Fruit fly (Drosophila melanogaster) whole organism, embryonic: Measurements from ENCODE around the gene Mvb12.

Experiments used
- Ada2b ChIP-seq: fragments of 200-800 bp; sonication (Bioruptor generic); IDR thresholded peaks from 2 replicates; pipeline ENCODE4 v1.3.6; 2022; ENCODE audit warnings: missing biosample characterization, missing genetic modification characterization
- CG1024 ChIP-seq: fragments of 200-800 bp; sonication (Bioruptor generic); IDR thresholded peaks from 2 replicates; pipeline ENCODE4 v1.3.6; 2022; ENCODE audit warnings: missing biosample characterization, missing genetic modification characterization
- CG10366 ChIP-seq: fragments of 200-800 bp; sonication (Bioruptor generic); IDR thresholded peaks from 2 replicates; pipeline ENCODE4 v1.3.6; 2022; ENCODE audit warnings: missing biosample characterization, missing genetic modification characterization
- CG10565 ChIP-seq: fragments of 200-800 bp; sonication (Bioruptor generic); optimal IDR thresholded peaks from 3 replicates; lab custom pipeline; 2016; ENCODE audit warnings: missing biosample characterization, mild to moderate bottlenecking, missing genetic modification characterization
- CG11504 ChIP-seq: fragments of 200-800 bp; sonication (Bioruptor generic); optimal IDR thresholded peaks from 3 replicates; lab custom pipeline; 2019; ENCODE audit warnings: missing biosample characterization, mild to moderate bottlenecking, missing genetic modification characterization, moderate library complexity
- CG13775 ChIP-seq: fragments of 200-800 bp; sonication (Bioruptor generic); optimal IDR thresholded peaks from 3 replicates; lab custom pipeline; 2017; ENCODE audit warnings: missing biosample characterization, mild to moderate bottlenecking, missing genetic modification characterization
- CG14050 ChIP-seq: fragments of 200-800 bp; sonication (Bioruptor generic); IDR thresholded peaks from 3 replicates; pipeline ENCODE4 v1.3.6; 2022; ENCODE audit warnings: missing biosample characterization, missing genetic modification characterization
- CG14965 ChIP-seq: fragments of 200-800 bp; sonication (Bioruptor generic); optimal IDR thresholded peaks from 2 replicates; lab custom pipeline; 2016; ENCODE audit warnings: missing biosample characterization, missing genetic modification characterization, borderline replicate concordance
- CG16815 ChIP-seq: fragments of 200-800 bp; sonication (Bioruptor generic); optimal IDR thresholded peaks from 3 replicates; lab custom pipeline; 2017; ENCODE audit warnings: missing biosample characterization, mild to moderate bottlenecking, missing genetic modification characterization
- CG17829 ChIP-seq: fragments of 200-800 bp; optimal IDR thresholded peaks from 2 replicates; lab custom pipeline; 2019; ENCODE audit warnings: missing biosample characterization, mild to moderate bottlenecking, missing genetic modification characterization, moderate library complexity
- CG17912 ChIP-seq: fragments of 200-800 bp; sonication (Bioruptor generic); optimal IDR thresholded peaks from 2 replicates; lab custom pipeline; 2018; ENCODE audit warnings: missing biosample characterization, mild to moderate bottlenecking, missing genetic modification characterization
- CG18619 ChIP-seq: fragments of 200-800 bp; sonication (Bioruptor generic); optimal IDR thresholded peaks from 3 replicates; lab custom pipeline; 2017; ENCODE audit warnings: missing biosample characterization, mild to moderate bottlenecking, missing genetic modification characterization
- CG34422 ChIP-seq: fragments of 200-800 bp; sonication (Bioruptor generic); IDR thresholded peaks from 3 replicates; pipeline ENCODE4 v1.3.6; 2022; ENCODE audit warnings: missing biosample characterization, missing genetic modification characterization
- CG42726 ChIP-seq: fragments of 200-800 bp; sonication (Bioruptor generic); IDR thresholded peaks from 2 replicates; pipeline ENCODE4 v1.3.6; 2022; ENCODE audit warnings: missing biosample characterization, missing genetic modification characterization; ENCODE audit not compliant: partially characterized antibody
- CG6272 ChIP-seq: fragments of 200-800 bp; sonication (Bioruptor generic); IDR thresholded peaks from 2 replicates; pipeline ENCODE4 v1.3.6; 2022; ENCODE audit warnings: missing biosample characterization, missing genetic modification characterization
- CG7271 ChIP-seq: fragments of 200-800 bp; sonication (Bioruptor generic); optimal IDR thresholded peaks from 2 replicates; lab custom pipeline; 2018; ENCODE audit warnings: missing biosample characterization, mild to moderate bottlenecking, missing genetic modification characterization, moderate library complexity
- CG8281 ChIP-seq: fragments of 200-800 bp; sonication (Bioruptor generic); optimal IDR thresholded peaks from 2 replicates; lab custom pipeline; 2018; ENCODE audit warnings: missing biosample characterization, mild to moderate bottlenecking, missing genetic modification characterization, moderate library complexity
- CG9817 ChIP-seq: fragments of 200-800 bp; sonication (Bioruptor generic); optimal IDR thresholded peaks from 2 replicates; lab custom pipeline; 2018; ENCODE audit warnings: missing biosample characterization, mild to moderate bottlenecking, missing genetic modification characterization, moderate library complexity
- Camta ChIP-seq: fragments of 200-800 bp; sonication (Bioruptor generic); optimal IDR thresholded peaks from 2 replicates; lab custom pipeline; 2016; ENCODE audit warnings: missing biosample characterization, missing genetic modification characterization
- E2f1 ChIP-seq: fragments of 200-800 bp; sonication (Bioruptor generic); IDR thresholded peaks from 2 replicates; pipeline ENCODE4 v1.3.6; 2022; ENCODE audit warnings: missing biosample characterization, missing genetic modification characterization
- Fer1 ChIP-seq: fragments of 200-800 bp; sonication (Bioruptor generic); optimal IDR thresholded peaks from 2 replicates; lab custom pipeline; 2017; ENCODE audit warnings: missing biosample characterization, mild to moderate bottlenecking, missing genetic modification characterization
- Fer3 ChIP-seq: fragments of 200-800 bp; sonication (Bioruptor generic); optimal IDR thresholded peaks from 2 replicates; lab custom pipeline; 2018; ENCODE audit warnings: missing biosample characterization, mild to moderate bottlenecking, missing genetic modification characterization, moderate library complexity
- Hmr ChIP-seq: fragments of 200-800 bp; sonication (Bioruptor generic); optimal IDR thresholded peaks from 3 replicates; lab custom pipeline; 2017; ENCODE audit warnings: mild to moderate bottlenecking, missing biosample characterization, missing genetic modification reagents, missing genetic modification characterization
- Hr51 ChIP-seq, 2 experiments: fragments of 200-800 bp; sonication (Bioruptor generic); optimal IDR thresholded peaks; 2 replicates in 1 of 2; 3 replicates in 1 of 2; lab custom pipeline; 2016 to 2018; ENCODE audit warnings: missing biosample characterization in 2 of 2, missing genetic modification characterization in 2 of 2, mild to moderate bottlenecking in 1 of 2, moderate library complexity in 1 of 2
- Lpt ChIP-seq: fragments of >200 bp; optimal IDR thresholded peaks from 2 replicates; lab custom pipeline; 2018; ENCODE audit warnings: missing biosample characterization, missing genetic modification characterization
- MESR4 ChIP-seq: fragments of 200-800 bp; sonication (Bioruptor generic); optimal IDR thresholded peaks from 2 replicates; lab custom pipeline; 2018; ENCODE audit warnings: missing biosample characterization, mild to moderate bottlenecking, missing genetic modification characterization, moderate library complexity
- Mrtf ChIP-seq: fragments of 200-800 bp; sonication (Bioruptor generic); IDR thresholded peaks from 3 replicates; pipeline ENCODE4 v1.3.6; 2022; ENCODE audit warnings: missing biosample characterization, missing genetic modification characterization
- NC2α ChIP-seq: fragments of 200-800 bp; sonication (Bioruptor generic); optimal IDR thresholded peaks from 2 replicates; lab custom pipeline; 2016; ENCODE audit warnings: missing biosample characterization, missing genetic modification characterization
- NC2β ChIP-seq: fragments of 200-800 bp; sonication (Bioruptor generic); optimal IDR thresholded peaks from 2 replicates; lab custom pipeline; 2016; ENCODE audit warnings: missing biosample characterization, missing genetic modification characterization
- Xbp1 ChIP-seq: fragments of 200-800 bp; sonication (Bioruptor generic); optimal IDR thresholded peaks from 3 replicates; lab custom pipeline; 2016; ENCODE audit warnings: missing biosample characterization, mild to moderate bottlenecking, missing genetic modification characterization
- Xrp1 ChIP-seq: fragments of 200-800 bp; sonication (Bioruptor generic); IDR thresholded peaks from 2 replicates; pipeline ENCODE4 v1.3.6; 2022; ENCODE audit warnings: missing biosample characterization, missing genetic modification characterization
- ase ChIP-seq: fragments of 200-800 bp; sonication (Bioruptor generic); IDR thresholded peaks from 3 replicates; pipeline ENCODE4 v1.3.6; 2022; ENCODE audit warnings: missing biosample characterization, missing genetic modification characterization
- dan ChIP-seq: fragments of 200-800 bp; sonication (Bioruptor generic); IDR thresholded peaks from 2 replicates; pipeline ENCODE4 v1.3.6; 2022; ENCODE audit warnings: missing biosample characterization, missing genetic modification characterization
- dimm ChIP-seq: fragments of 200-800 bp; sonication (Bioruptor generic); IDR thresholded peaks from 2 replicates; pipeline ENCODE4 v1.3.6; 2022; ENCODE audit warnings: missing biosample characterization, missing genetic modification characterization
- dmrt11E ChIP-seq: fragments of 200-800 bp; sonication (Bioruptor generic); optimal IDR thresholded peaks from 3 replicates; lab custom pipeline; 2018; ENCODE audit warnings: missing biosample characterization, mild to moderate bottlenecking, missing genetic modification characterization, moderate library complexity
- dpn ChIP-seq, 2 experiments: fragments of 200-800 bp; sonication (Bioruptor generic); optimal IDR thresholded peaks; 3 replicates each; lab custom pipeline; 2016; ENCODE audit warnings: missing biosample characterization in 2 of 2, missing genetic modification characterization in 2 of 2
- ems ChIP-seq: fragments of 200-800 bp; sonication (Bioruptor generic); optimal IDR thresholded peaks from 3 replicates; lab custom pipeline; 2016; ENCODE audit warnings: missing biosample characterization, missing genetic modification characterization
- en ChIP-seq: fragments of 200-800 bp; sonication (Bioruptor generic); optimal IDR thresholded peaks from 2 replicates; lab custom pipeline; 2016; ENCODE audit warnings: missing biosample characterization, missing genetic modification characterization
- fu2 ChIP-seq: fragments of 200-800 bp; sonication (Bioruptor generic); optimal IDR thresholded peaks from 2 replicates; lab custom pipeline; 2016; ENCODE audit warnings: missing biosample characterization, missing genetic modification characterization
- gcm ChIP-seq: fragments of 200-800 bp; sonication (Bioruptor generic); optimal IDR thresholded peaks from 2 replicates; lab custom pipeline; 2019; ENCODE audit warnings: missing biosample characterization, mild to moderate bottlenecking, missing genetic modification characterization, moderate library complexity
- gro ChIP-seq: fragments of 200-800 bp; sonication (Bioruptor generic); optimal IDR thresholded peaks from 2 replicates; lab custom pipeline; 2016; ENCODE audit warnings: missing biosample characterization, missing genetic modification characterization
- hbn ChIP-seq: fragments of 200-800 bp; sonication (Bioruptor generic); IDR thresholded peaks from 2 replicates; pipeline ENCODE4 v1.3.6; 2022; ENCODE audit warnings: missing biosample characterization, missing genetic modification characterization; ENCODE audit not compliant: partially characterized antibody
- ken ChIP-seq: fragments of 200-800 bp; sonication (Bioruptor generic); IDR thresholded peaks from 3 replicates; pipeline ENCODE4 v1.3.6; 2022; ENCODE audit warnings: missing biosample characterization, missing genetic modification characterization
- lab ChIP-seq: fragments of 200-800 bp; sonication (Bioruptor generic); optimal IDR thresholded peaks from 3 replicates; lab custom pipeline; 2017; ENCODE audit warnings: missing biosample characterization, missing genetic modification characterization, mild to moderate bottlenecking, moderate library complexity, missing genetic modification reagents
- oc ChIP-seq: fragments of 200-800 bp; sonication (Bioruptor generic); optimal IDR thresholded peaks from 2 replicates; lab custom pipeline; 2018; ENCODE audit warnings: missing biosample characterization, mild to moderate bottlenecking, missing genetic modification characterization, moderate library complexity
- phol ChIP-seq: fragments of 200-800 bp; sonication (Bioruptor generic); optimal IDR thresholded peaks from 3 replicates; lab custom pipeline; 2018; ENCODE audit warnings: missing biosample characterization, mild to moderate bottlenecking, missing genetic modification characterization, moderate library complexity
- pita ChIP-seq: fragments of 200-800 bp; sonication (Bioruptor generic); optimal IDR thresholded peaks from 2 replicates; lab custom pipeline; 2017; ENCODE audit warnings: missing biosample characterization, mild to moderate bottlenecking, missing genetic modification characterization
- rib ChIP-seq: fragments of 200-800 bp; sonication (Bioruptor generic); IDR thresholded peaks from 2 replicates; pipeline ENCODE4 v1.3.6; 2022; ENCODE audit warnings: missing biosample characterization, missing genetic modification characterization
- sim ChIP-seq: fragments of 200-800 bp; sonication (Bioruptor generic); IDR thresholded peaks from 2 replicates; pipeline ENCODE4 v1.3.6; 2022; ENCODE audit warnings: missing biosample characterization, missing genetic modification characterization
- stwl ChIP-seq: fragments of 200-800 bp; sonication (Bioruptor generic); optimal IDR thresholded peaks from 3 replicates; lab custom pipeline; 2018; ENCODE audit warnings: missing biosample characterization, mild to moderate bottlenecking, missing genetic modification characterization, moderate library complexity

Mvb12 gene

dm6 chrX:18140932-18141587, 39.9 kb upstream of the Mvb12 start:
- TF ChIP-seq rib (GFP tag; lab: Robert Waterston, UW) (no peak), CG16815 (no peak), fu2 (GFP tag; lab: Kevin White, UChicago) (no peak), sim (no peak), phol (peak; percentile 32), CG9817 (tag; lab: Kevin White, UChicago) (peak; percentile 12), CG10565 (GFP tag; lab: Kevin White, UChicago) (no peak), CG13775 (GFP tag; lab: Kevin White, UChicago) (no peak), gro (GFP tag; lab: Kevin White, UChicago) (no peak), en (GFP tag; lab: Kevin White, UChicago) (no peak), CG34422 (no peak), CG42726 (GFP tag; lab: Robert Waterston, UW) (no peak), dmrt11E (tag; lab: Kevin White, UChicago) (no peak), Camta (GFP tag; lab: Kevin White, UChicago) (no peak), CG10366 (no peak), CG11504 (tag; lab: Kevin White, UChicago) (peak; percentile 50), oc (tag; lab: Kevin White, UChicago) (no peak), CG17829 (tag; lab: Kevin White, UChicago) (no peak), Xbp1 (GFP tag; lab: Kevin White, UChicago) (peak; percentile 12), Fer3 (tag; lab: Kevin White, UChicago) (no peak), stwl (tag; lab: Kevin White, UChicago) (no peak), Hmr (no peak), lab (GFP tag; lab: Kevin White, UChicago) (no peak), CG14050 (GFP tag; lab: Robert Waterston, UW) (no peak), pita (GFP tag; lab: Kevin White, UChicago) (no peak), ase (GFP tag; lab: Robert Waterston, UW) (no peak), ems (GFP tag; lab: Kevin White, UChicago) (no peak), Mrtf (GFP tag; lab: Robert Waterston, UW) (no peak), Xrp1 (GFP tag; lab: Robert Waterston, UW) (peak; percentile 42), dpn (GFP tag; optimal IDR thresholded peaks at IDR 0.05; lab: Kevin White, UChicago) (no peak), CG1024 (no peak), Lpt (GFP tag; lab: Kevin White, UChicago) (no peak), CG6272 (GFP tag; lab: Robert Waterston, UW) (no peak), dimm (GFP tag; lab: Robert Waterston, UW) (no peak), CG18619 (GFP tag; lab: Kevin White, UChicago) (peak; percentile 35), MESR4 (no peak), Hr51 (GFP tag; optimal IDR thresholded peaks at IDR 0.05; lab: Kevin White, UChicago) (peak in 1 of 2 experiments; percentile 4), CG17912 (no peak), dan (GFP tag; lab: Robert Waterston, UW) (no peak), gcm (GFP tag; lab: Kevin White, UChicago) (no peak), NC2β (GFP tag; lab: Kevin White, UChicago) (no peak), ken (GFP tag; lab: Robert Waterston, UW) (no peak), hbn (GFP tag; lab: Robert Waterston, UW) (no peak), E2f1 (GFP tag; lab: Robert Waterston, UW) (no peak), CG8281 (tag; lab: Kevin White, UChicago) (no peak), NC2α (GFP tag; lab: Kevin White, UChicago) (no peak), Ada2b (GFP tag; lab: Robert Waterston, UW) (peak; percentile 12; the same call in 1 of the 2 replicates), CG14965 (GFP tag; lab: Kevin White, UChicago) (no peak), CG7271 (tag; lab: Kevin White, UChicago) (no peak), Fer1 (GFP tag; lab: Kevin White, UChicago) (no peak)
